Worm (Caenorhabditis elegans) whole organism, L3 larva: ENCODE measurements around the gene lips-11.

Source experiments
- R02D3.7 ChIP-seq: fragments of 150-350 bp; optimal IDR thresholded peaks from 2 replicates; lab custom pipeline; 2014; ENCODE audit warnings: missing biosample characterization, missing genetic modification characterization
- ZK546.5 ChIP-seq: sonication (generic microtip); optimal IDR thresholded peaks from 2 replicates; lab custom pipeline; 2017; ENCODE audit warnings: missing biosample characterization, missing genetic modification characterization
- ceh-16 ChIP-seq: sonication (generic microtip); optimal IDR thresholded peaks from 2 replicates; lab custom pipeline; 2017; ENCODE audit warnings: missing biosample characterization, missing genetic modification characterization
- ceh-9 ChIP-seq: sonication (generic microtip); optimal IDR thresholded peaks from 2 replicates; lab custom pipeline; 2018; ENCODE audit warnings: missing biosample characterization, missing genetic modification characterization
- daf-12 ChIP-seq: fragments of 150-350 bp; optimal IDR thresholded peaks from 2 replicates; lab custom pipeline; 2014; ENCODE audit warnings: missing biosample characterization, missing genetic modification reagents, missing genetic modification characterization
- egl-5 ChIP-seq: fragments of 150-350 bp; optimal IDR thresholded peaks from 2 replicates; lab custom pipeline; 2017; ENCODE audit warnings: missing biosample characterization, missing genetic modification reagents, missing genetic modification characterization, inconsistent platforms
- elt-1 ChIP-seq: fragments of 150-350 bp; optimal IDR thresholded peaks from 2 replicates; lab custom pipeline; 2014; ENCODE audit warnings: missing biosample characterization, missing genetic modification characterization
- elt-2 ChIP-seq: sonication (generic microtip); optimal IDR thresholded peaks from 2 replicates; lab custom pipeline; 2016; ENCODE audit warnings: missing genetic modification reagents, mild to moderate bottlenecking, missing genetic modification characterization, missing compliant biosample characterization
- elt-3 ChIP-seq, 3 experiments: fragments of 150-350 bp in 1 of 3; sonication (generic microtip) in 2 of 3; optimal IDR thresholded peaks; 2 replicates in 2 of 3; 4 replicates in 1 of 3; lab custom pipeline; 2014 to 2017; ENCODE audit warnings: missing biosample characterization in 3 of 3, missing genetic modification characterization in 3 of 3
- eor-1 ChIP-seq, 2 experiments: fragments of 150-350 bp; optimal IDR thresholded peaks; 2 replicates each; lab custom pipeline; 2014 to 2018; ENCODE audit warnings: missing biosample characterization in 2 of 2, missing genetic modification characterization in 2 of 2
- fkh-2 ChIP-seq: fragments of 150-350 bp; optimal IDR thresholded peaks from 2 replicates; lab custom pipeline; 2014; ENCODE audit warnings: missing biosample characterization, missing genetic modification reagents, missing genetic modification characterization
- fos-1 ChIP-seq: fragments of 150-350 bp; optimal IDR thresholded peaks from 2 replicates; lab custom pipeline; 2014; ENCODE audit warnings: missing biosample characterization, missing genetic modification characterization
- jun-1 ChIP-seq: fragments of 150-350 bp; optimal IDR thresholded peaks from 2 replicates; lab custom pipeline; 2014; ENCODE audit warnings: missing biosample characterization, missing genetic modification reagents, missing genetic modification characterization
- lin-15B ChIP-seq: fragments of 150-350 bp; optimal IDR thresholded peaks from 2 replicates; lab custom pipeline; 2014; ENCODE audit warnings: missing biosample characterization, missing genetic modification characterization
- lin-39 ChIP-seq: fragments of 150-350 bp; optimal IDR thresholded peaks from 2 replicates; lab custom pipeline; 2018; ENCODE audit warnings: missing biosample characterization, missing genetic modification reagents, missing genetic modification characterization
- lsy-12 ChIP-seq: sonication (generic microtip); optimal IDR thresholded peaks from 2 replicates; lab custom pipeline; 2016; ENCODE audit warnings: mild to moderate bottlenecking, missing genetic modification characterization, missing compliant biosample characterization
- mdl-1 ChIP-seq: fragments of 150-350 bp; optimal IDR thresholded peaks from 2 replicates; lab custom pipeline; 2014; ENCODE audit warnings: missing biosample characterization, missing genetic modification characterization
- mml-1 ChIP-seq: fragments of 150-350 bp; sonication (generic microtip); optimal IDR thresholded peaks from 3 replicates; lab custom pipeline; 2014; ENCODE audit warnings: missing biosample characterization, missing genetic modification characterization
- nfya-1 ChIP-seq: sonication (generic microtip); optimal IDR thresholded peaks from 2 replicates; lab custom pipeline; 2017; ENCODE audit warnings: missing genetic modification characterization, mild to moderate bottlenecking, missing compliant biosample characterization, antibody characterized with exemption, moderate library complexity; ENCODE audit not compliant: insufficient read depth
- nhr-11 ChIP-seq: fragments of 150-350 bp; optimal IDR thresholded peaks from 2 replicates; lab custom pipeline; 2014; ENCODE audit warnings: missing biosample characterization, missing genetic modification characterization
- nhr-23 ChIP-seq: fragments of 150-350 bp; optimal IDR thresholded peaks from 2 replicates; lab custom pipeline; 2014; ENCODE audit warnings: missing biosample characterization, missing genetic modification reagents, missing genetic modification characterization
- nhr-237 ChIP-seq: fragments of 150-350 bp; optimal IDR thresholded peaks from 2 replicates; lab custom pipeline; 2014; ENCODE audit warnings: missing biosample characterization, missing genetic modification characterization
- nhr-25 ChIP-seq: sonication (generic microtip); optimal IDR thresholded peaks from 2 replicates; lab custom pipeline; 2017; ENCODE audit warnings: missing biosample characterization, missing genetic modification characterization
- nhr-28 ChIP-seq: fragments of 150-350 bp; optimal IDR thresholded peaks from 2 replicates; lab custom pipeline; 2014; ENCODE audit warnings: missing biosample characterization, missing genetic modification characterization
- nhr-43 ChIP-seq: sonication (generic microtip); optimal IDR thresholded peaks from 2 replicates; lab custom pipeline; 2016; ENCODE audit warnings: mild to moderate bottlenecking, missing genetic modification characterization, missing compliant biosample characterization; ENCODE audit not compliant: poor library complexity, severe bottlenecking
- nhr-67 ChIP-seq: fragments of 150-350 bp; optimal IDR thresholded peaks from 2 replicates; lab custom pipeline; 2014; ENCODE audit warnings: missing biosample characterization, missing genetic modification characterization
- nhr-76 ChIP-seq: fragments of 150-350 bp; sonication (generic microtip); optimal IDR thresholded peaks from 5 replicates; lab custom pipeline; 2014; ENCODE audit warnings: missing biosample characterization, missing genetic modification characterization
- pha-4 ChIP-seq: fragments of 150-350 bp; optimal IDR thresholded peaks from 2 replicates; lab custom pipeline; 2014; ENCODE audit warnings: missing biosample characterization, missing genetic modification reagents, missing genetic modification characterization
- pqm-1 ChIP-seq: fragments of 150-350 bp; optimal IDR thresholded peaks from 2 replicates; lab custom pipeline; 2017; ENCODE audit warnings: missing biosample characterization, missing genetic modification characterization, inconsistent platforms
- skn-1 ChIP-seq: fragments of 150-350 bp; optimal IDR thresholded peaks from 2 replicates; lab custom pipeline; 2014; ENCODE audit warnings: missing biosample characterization, missing genetic modification characterization
- tbx-2 ChIP-seq: sonication (generic microtip); optimal IDR thresholded peaks from 2 replicates; lab custom pipeline; 2016; ENCODE audit warnings: mild to moderate bottlenecking, missing genetic modification characterization, missing compliant biosample characterization
- unc-39 ChIP-seq: sonication (generic microtip); optimal IDR thresholded peaks from 4 replicates; lab custom pipeline; 2017; ENCODE audit warnings: missing biosample characterization, missing genetic modification characterization
- ztf-11 ChIP-seq: fragments of 150-350 bp; optimal IDR thresholded peaks from 2 replicates; lab custom pipeline; 2014; ENCODE audit warnings: missing biosample characterization, missing genetic modification characterization

lips-11 gene

ce11 chrII:1143173-1143738 lies 32.5 kb upstream of the lips-11 start:
- TF ChIP-seq jun-1 (tag; lab: Kevin White, UChicago) (no peak), nhr-11 (tag; lab: Kevin White, UChicago) (no peak), daf-12 (tag; lab: Kevin White, UChicago) (no peak), lin-15B (no peak), ceh-16 (no peak), egl-5 (tag; lab: Kevin White, UChicago) (no peak), fkh-2 (no peak), nhr-28 (tag; lab: Kevin White, UChicago) (no peak), pqm-1 (tag; lab: Kevin White, UChicago) (peak; percentile 64), nhr-76 (tag; lab: Kevin White, UChicago) (no peak), ZK546.5 (tag; lab: Kevin White, UChicago) (no peak), nhr-43 (tag; lab: Kevin White, UChicago) (peak; percentile 65), R02D3.7 (no peak), ceh-9 (no peak), fos-1 (tag; lab: Kevin White, UChicago) (no peak), elt-3 (tag; optimal IDR thresholded peaks at IDR 0.05; lab: Kevin White, UChicago) (no peak), elt-2 (tag; lab: Kevin White, UChicago) (peak; percentile 76), lsy-12 (tag; lab: Kevin White, UChicago) (no peak), mml-1 (tag; lab: Kevin White, UChicago) (no peak), mdl-1 (no peak), elt-1 (no peak), nhr-23 (tag; lab: Kevin White, UChicago) (peak; percentile 29)
- TF ChIP-seq, all 47 proteins: peak for 4

ce11 chrII:1141720-1142574 lies 31.1 kb upstream of the lips-11 start:
- TF ChIP-seq nhr-67 (tag; lab: Kevin White, UChicago) (no peak), nhr-25 (tag; lab: Kevin White, UChicago) (peak; percentile 44), elt-2 (tag; lab: Kevin White, UChicago) (no peak), eor-1 (tag; optimal IDR thresholded peaks at IDR 0.05; lab: Kevin White, UChicago) (no peak), elt-1 (peak; percentile 43), nhr-23 (tag; lab: Kevin White, UChicago) (peak; percentile 17)
- TF ChIP-seq, all 47 proteins: peak for 3

ce11 chrII:1140689-1141088 lies 29.9 kb upstream of the lips-11 start, which contains the start of gene W09B6.4:
TSS of gene W09B6.4 (minus strand) at chrII:1140839.
- TF ChIP-seq elt-3 (tag; optimal IDR thresholded peaks at IDR 0.05; lab: Kevin White, UChicago) (no peak), nhr-237 (no peak), jun-1 (tag; lab: Kevin White, UChicago) (peak; percentile 54), nhr-28 (tag; lab: Kevin White, UChicago) (no peak), pqm-1 (tag; lab: Kevin White, UChicago) (peak; percentile 94), lin-39 (no peak), R02D3.7 (no peak), skn-1 (tag; lab: Kevin White, UChicago) (no peak), mdl-1 (no peak), tbx-2 (tag; lab: Kevin White, UChicago) (no peak), unc-39 (tag; lab: Kevin White, UChicago) (no peak), ztf-11 (tag; lab: Kevin White, UChicago) (no peak), pha-4 (tag; lab: Kevin White, UChicago) (no peak), nhr-25 (tag; lab: Kevin White, UChicago) (no peak), nfya-1 (tag; lab: Kevin White, UChicago) (no peak), fos-1 (tag; lab: Kevin White, UChicago) (no peak), fkh-2 (no peak), ceh-16 (no peak), nhr-67 (tag; lab: Kevin White, UChicago) (no peak), elt-2 (tag; lab: Kevin White, UChicago) (peak; percentile 88)

- TF ChIP-seq pqm-1 (tag; lab: Kevin White, UChicago) (peak; percentile 71), elt-2 (tag; lab: Kevin White, UChicago) (peak; percentile 88), nhr-67 (tag; lab: Kevin White, UChicago) (no peak)
- TF ChIP-seq, all 47 proteins: peak for 2
Measured at ce11 chrII:1138618-1139017, 27.8 kb upstream of the lips-11 start.
